Worm (Caenorhabditis elegans): ENCODE data around the gene C04F5.9.

DNA sequence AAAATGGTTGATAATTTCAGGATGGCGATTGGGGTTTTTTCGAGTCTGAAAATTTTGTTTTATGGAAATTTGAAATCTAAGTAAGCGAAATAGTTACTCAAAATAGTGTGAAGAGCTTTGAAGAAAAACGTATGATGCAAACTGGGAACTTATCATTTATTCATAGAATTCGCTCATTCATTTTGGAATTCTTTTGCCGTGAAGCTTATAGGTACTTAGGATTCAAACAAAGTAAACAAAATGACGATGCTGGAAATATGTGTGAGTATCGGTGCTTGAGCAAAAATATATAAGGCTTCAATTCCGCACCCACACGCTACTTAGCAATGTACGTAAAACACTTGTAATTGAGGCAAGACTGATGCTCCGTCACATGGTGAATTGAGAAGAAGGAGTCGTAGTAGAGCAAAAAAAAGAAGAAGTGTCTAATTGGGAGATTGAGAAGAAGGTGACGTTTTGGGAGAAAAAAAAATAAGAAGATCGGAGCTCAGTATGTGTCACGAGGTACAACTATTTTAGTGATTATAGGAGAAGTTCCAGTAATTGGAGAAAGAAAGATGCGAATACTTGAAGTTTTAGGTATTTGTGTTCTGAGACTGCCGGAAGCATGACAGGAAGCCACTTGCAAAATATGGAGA is 29.4 kb downstream of the C04F5.9 start, which contains the start of gene glb-32:
- TF ChIP-seq ceh-36 (tag; optimal IDR thresholded peaks at IDR 0.05) = no peak
- no peak for TF ChIP-seq ama-1 (optimal IDR thresholded peaks at IDR 0.05)
- TF ChIP-seq hmbx-1 (tag; optimal IDR thresholded peaks at IDR 0.05) = no peak
- TF ChIP-seq hmg-4 (GFP tag; optimal IDR thresholded peaks at IDR 0.05) = no peak
- TF ChIP-seq ets-7 (tag; optimal IDR thresholded peaks at IDR 0.05) = no peak
- TF ChIP-seq sea-1 (GFP tag; conservative IDR thresholded peaks at IDR 0.05) = no peak
- no peak for TF ChIP-seq B0310.2 (tag; optimal IDR thresholded peaks at IDR 0.05)
- no peak for TF ChIP-seq flt-1 (GFP tag; IDR thresholded peaks at IDR 0.05)
- no peak for TF ChIP-seq tra-4 (tag; optimal IDR thresholded peaks at IDR 0.05)
- TF ChIP-seq aly-1 (tag; optimal IDR thresholded peaks at IDR 0.05) = no peak
